Fruit fly (Drosophila melanogaster) whole organism, larva: ENCODE results near the gene Hmgcr.

Experiments used
- noc ChIP-seq: fragments of 200-800 bp; sonication (Bioruptor generic); optimal IDR thresholded peaks from 3 replicates; lab custom pipeline; 2019; ENCODE audit warnings: missing biosample characterization, mild to moderate bottlenecking, missing genetic modification characterization, moderate library complexity

The Hmgcr gene

DNA sequence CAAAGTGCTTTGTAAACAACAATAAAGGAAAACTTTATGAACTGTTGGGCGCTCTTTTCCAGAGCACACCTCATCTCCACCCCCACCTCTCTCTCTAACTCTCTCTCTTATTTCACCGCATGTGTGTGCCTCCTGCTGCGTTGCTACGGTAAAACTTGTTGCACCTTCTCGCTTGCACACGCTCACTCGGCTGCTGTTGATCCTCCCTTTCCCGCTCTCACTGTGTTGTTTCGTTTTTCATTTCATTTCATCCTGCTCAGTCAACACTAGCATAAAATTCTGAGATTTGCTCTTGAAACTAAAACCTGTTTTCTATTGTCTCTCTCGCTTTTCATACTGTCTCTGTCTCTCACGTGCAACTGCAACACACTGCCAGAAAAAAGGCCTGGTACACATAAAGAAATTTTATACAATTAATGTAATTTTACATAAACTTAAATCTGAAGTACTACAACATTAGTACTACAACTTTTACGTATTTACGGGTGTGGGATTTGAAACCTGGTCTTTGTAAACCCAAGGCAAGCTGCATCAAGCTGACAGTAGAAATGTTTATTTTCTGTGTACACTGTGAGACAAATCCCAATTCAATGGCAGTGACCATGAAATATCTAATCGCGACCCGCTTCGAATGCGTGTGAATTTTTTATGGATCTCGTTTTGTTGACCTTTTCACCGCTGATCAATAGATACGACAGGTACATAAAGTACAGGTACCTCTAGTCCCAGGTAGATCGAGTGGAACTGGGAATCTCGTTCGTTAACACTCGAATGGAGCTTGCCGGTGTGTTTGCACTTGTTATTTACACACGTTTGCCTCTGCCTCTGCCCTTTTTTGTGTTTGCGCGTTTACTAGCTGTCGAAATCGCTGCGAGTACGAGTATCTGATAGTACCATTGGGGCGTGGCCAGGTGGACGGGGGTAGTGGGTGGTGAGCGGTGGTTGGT lies 49.6 kb downstream of the Hmgcr start:
- no peak for TF ChIP-seq noc (tag; lab: Kevin White, UChicago)

DNA sequence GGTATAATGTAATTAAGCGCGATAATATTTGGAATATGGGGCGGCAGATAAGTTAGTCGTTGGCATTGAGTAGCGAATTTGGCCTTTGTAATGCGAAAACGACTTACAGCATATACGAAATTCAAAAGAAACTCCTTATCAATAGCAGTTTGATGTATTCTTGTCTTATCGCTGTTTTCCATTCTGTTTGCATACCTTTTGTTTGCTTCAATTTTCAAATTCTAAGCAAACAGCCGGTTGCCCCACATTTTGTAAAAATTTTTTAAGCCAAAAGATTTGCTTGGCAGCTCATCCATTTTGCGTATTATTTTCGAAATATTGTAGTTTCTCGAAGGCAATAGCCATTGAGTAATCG lies 50.3 kb downstream of the Hmgcr start:
- no peak for TF ChIP-seq noc (tag; lab: Kevin White, UChicago)

DNA sequence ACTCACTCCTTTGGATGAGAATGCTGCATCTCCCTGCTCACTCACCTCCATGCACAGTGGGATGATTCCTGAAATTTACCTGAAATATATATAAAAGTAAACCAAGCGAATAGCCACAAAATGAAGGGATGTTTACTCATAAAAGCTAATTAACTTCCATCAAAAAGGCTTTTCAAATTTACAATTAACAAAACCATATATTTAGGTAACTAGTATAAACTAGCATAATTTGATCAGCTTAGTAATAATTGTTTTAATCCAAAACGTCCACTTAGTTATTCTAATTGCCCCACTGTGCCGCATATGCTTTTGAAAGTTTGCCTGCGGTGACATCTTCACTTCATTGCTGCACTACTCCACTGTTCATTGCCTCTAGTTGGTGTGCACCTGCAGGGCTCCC lies 50.8 kb downstream of the Hmgcr start:
- no peak for TF ChIP-seq noc (tag; lab: Kevin White, UChicago)

DNA sequence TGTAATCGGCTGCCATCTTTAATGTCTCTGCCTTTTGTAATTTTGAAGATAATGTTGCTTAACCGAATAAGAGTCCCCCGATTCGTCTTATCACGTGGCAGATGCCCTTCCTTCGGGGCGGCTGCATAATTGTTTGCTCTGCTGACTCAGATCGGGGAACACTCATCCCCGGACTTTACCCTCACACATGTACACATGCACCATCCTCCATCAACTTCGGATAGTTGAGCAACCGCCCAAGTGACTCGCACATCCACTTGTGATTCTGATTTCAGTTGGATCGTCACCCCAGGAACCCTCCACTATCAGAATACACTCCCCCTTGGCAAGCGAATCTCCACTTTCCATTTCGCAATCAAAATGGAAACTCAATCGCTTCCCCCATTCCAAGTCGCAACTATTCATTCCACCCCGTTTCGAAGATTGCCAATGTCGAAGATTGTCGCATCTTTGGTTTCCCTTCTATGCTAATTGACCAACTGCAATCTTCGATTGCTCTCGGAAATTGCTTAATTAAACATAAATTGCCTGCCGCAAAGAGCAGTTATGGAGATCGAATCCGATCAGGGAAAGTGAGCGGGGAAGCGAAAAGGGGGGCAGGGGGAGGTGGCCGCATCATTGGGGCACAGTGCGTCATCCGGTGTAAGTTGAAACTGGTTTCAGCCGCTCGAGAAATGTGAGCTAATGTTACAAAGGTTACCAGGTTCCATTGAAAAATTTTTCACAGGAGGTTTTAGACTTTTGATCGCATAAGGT lies 52.0 kb downstream of the Hmgcr start:
- TF ChIP-seq noc (tag; lab: Kevin White, UChicago) = no peak

DNA sequence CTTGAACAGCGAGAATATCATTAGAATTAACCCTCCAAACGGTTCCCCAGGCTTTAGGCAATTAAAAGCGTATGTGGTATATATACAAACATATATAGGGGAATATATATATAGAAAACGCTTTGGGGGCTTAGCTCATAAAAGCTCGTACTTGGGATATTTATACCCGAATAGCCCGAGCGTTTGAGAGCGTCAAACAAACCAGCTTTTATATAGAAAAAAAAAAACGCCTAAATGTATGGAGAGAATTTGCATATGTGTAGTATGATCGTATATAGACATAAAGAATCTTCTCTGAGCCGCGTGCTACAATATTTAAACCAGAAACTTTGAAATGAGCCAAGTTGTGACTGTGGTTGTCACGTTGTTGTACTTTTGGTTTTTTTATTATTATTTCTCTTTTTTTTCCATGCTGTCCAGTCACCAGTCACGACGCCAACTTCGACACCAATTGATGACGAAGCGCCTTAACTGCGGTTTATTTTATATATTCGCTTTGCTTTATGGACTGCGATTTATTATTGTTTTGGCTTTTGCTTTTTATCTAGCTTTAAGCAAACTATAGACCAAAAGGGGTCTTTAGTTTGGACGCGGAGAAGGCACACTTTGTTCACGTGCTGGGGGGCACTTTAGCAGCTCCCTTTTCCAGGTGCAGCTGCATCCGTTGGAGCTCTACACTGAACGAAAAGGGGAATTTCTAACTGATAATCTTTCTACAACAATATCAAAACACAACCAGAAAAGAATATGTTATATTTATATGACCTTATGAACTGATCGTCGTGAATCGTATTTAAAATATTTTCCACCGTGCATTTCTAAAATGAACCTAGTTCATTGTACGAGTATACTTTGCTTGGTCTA lies 53.9 kb downstream of the Hmgcr start:
- TF ChIP-seq noc (tag; lab: Kevin White, UChicago) = no peak

DNA sequence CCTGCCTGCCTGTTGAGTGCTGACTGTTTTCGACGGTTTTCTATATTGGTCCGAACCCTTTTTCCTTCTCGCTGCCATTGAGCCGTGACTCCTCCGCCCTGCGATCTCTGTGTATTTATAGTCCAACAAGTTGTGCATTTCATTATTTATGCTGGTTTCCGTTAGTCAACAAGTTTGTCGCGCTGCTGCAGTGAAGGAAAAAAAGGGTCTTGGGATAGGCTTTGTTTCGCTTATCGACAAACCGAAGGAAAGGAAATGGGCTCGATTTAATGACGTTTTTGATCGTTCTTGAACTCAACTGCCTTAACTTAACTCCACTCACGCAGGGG lies 54.5 kb downstream of the Hmgcr start:
- no peak for TF ChIP-seq noc (tag; lab: Kevin White, UChicago)

DNA sequence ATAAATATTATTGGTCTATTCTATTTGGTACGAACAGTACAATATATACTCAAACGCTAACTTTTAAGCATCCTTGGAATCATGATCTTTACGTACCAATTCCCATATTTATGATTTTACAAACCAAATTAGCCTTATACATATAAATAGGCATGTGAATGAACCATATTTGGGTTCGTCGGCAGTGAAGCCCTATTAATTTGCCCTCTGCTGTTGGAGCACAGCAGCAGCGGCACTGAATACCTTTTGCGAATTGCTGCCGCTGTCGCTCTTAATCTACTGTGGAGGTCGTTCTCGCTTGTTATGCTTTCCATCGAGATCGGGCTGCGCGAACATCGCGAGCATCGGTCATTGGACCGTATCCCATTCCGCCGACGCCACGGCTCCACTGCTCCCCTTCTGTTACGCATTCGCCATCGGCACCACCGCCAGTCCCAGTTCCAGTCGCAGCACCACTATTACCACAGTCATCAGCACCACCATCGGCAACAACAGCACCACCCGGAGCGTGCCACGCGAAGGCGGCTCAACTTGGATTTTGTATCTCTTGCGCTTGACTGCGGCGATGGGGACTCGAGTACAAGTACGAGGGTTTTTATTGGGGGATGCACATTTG lies 55.4 kb downstream of the Hmgcr start:
- TF ChIP-seq noc (tag; lab: Kevin White, UChicago) = peak; percentile 48

DNA sequence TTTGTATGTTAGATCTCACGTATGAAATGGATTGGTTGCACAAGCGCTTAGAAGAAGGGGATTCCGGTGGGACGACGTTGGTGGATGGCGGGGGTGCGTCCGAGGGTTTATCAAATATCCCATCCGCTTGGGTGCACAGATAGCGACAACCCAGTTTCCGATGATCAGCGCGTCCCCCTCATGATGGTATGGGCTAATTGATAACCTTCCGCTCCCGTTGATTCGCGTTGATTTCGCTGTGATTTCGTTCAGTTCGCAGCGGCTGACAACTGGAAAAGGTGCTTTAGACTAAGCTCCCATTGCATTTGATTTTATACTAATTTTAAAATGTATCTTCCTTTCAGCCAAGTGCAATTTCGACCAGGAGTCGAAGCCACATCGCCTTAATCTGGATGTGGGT lies 56.5 kb downstream of the Hmgcr start:
- TF ChIP-seq noc (tag; lab: Kevin White, UChicago) = no peak

DNA sequence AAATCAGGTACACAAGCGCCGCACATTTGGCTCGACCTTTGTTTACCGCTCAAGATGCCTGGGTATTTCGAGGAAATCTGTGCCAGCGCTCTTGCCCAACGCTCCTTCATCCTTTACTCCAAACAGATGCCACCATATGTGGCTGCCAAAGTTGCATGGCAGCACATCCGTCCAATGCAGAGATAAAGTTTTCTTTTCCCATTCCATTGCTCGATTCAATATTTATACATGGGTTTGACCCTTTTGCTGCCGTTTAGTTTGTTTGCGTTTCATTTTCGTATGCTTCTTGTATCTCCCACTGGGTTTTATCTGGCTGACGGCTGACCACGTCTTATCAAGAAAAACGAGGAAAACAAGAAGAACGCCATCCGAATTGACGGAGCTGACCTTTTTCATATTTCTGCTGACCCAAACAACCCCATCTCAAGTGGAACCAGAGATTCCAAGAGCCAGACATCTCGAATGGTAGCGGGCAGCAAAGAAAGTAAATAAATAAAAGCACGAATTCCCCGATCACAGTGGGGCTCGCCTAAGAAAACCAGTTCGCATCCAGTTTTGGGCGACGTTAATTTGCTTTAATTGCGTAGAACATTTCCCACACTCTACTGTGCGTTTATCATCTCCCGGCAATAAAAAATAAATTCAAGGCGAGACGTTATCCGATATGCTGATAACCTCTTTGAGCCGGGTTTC lies 57.5 kb downstream of the Hmgcr start:
- TF ChIP-seq noc (tag; lab: Kevin White, UChicago) = no peak

DNA sequence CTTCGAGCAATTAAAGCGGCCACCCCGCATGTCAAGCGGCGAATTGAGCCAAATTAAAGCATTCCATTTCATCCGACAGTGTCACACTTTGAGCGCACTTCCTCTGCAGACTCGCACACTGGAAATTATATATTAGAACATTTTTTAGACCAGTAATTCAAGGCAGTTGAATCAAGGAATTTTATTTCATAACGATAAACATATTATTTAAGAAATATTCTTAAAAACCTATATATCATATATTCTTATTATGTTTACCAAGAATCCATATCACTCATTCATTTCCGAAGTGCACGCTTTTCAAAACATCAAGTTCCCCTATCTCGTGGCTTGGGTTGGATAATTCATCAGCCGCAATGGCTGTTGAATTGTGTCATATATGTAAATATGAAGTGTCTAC lies 58.4 kb downstream of the Hmgcr start:
- TF ChIP-seq noc (tag; lab: Kevin White, UChicago) = no peak
